Fruit fly (Drosophila melanogaster): ENCODE measurements around the gene Gal.

Gene Gal

dm6 chr2L:6045972-6046718, 39.5 kb upstream of the Gal start, which contains the start of gene Pfas (continued):
- TF ChIP-seq knrl (GFP tag; IDR thresholded peaks at IDR 0.05; ENCODE audit: partially characterized antibody), result no peak
- TF ChIP-seq cas (GFP tag; IDR thresholded peaks at IDR 0.05), result no peak
- TF ChIP-seq Eip74EF (GFP tag; optimal IDR thresholded peaks at IDR 0.05), result no peak
- no peak for TF ChIP-seq Hr39 (optimal IDR thresholded peaks at IDR 0.05)
- peak; percentile 16 for TF ChIP-seq CG14710 (tag; optimal IDR thresholded peaks at IDR 0.05)
- TF ChIP-seq CG6272 (GFP tag; IDR thresholded peaks at IDR 0.05), result no peak
- TF ChIP-seq sug (tag; optimal IDR thresholded peaks at IDR 0.05), result peak; percentile 68
- no peak for TF ChIP-seq Taf1 (GFP tag; IDR thresholded peaks at IDR 0.05)
- TF ChIP-seq CG18599 (GFP tag; optimal IDR thresholded peaks at IDR 0.05), result no peak
- TF ChIP-seq gsb (GFP tag; IDR thresholded peaks at IDR 0.05), result no peak
- TF ChIP-seq slbo (GFP tag; IDR thresholded peaks at IDR 0.05), result peak; percentile 65
- no peak for TF ChIP-seq Sry-β (GFP tag; optimal IDR thresholded peaks at IDR 0.05)
- no peak for TF ChIP-seq CG6854 (GFP tag; optimal IDR thresholded peaks at IDR 0.05)
- TF ChIP-seq dmrt99B (tag; optimal IDR thresholded peaks at IDR 0.05), result no peak
- TF ChIP-seq zf30C (GFP tag; optimal IDR thresholded peaks at IDR 0.05), result no peak
- TF ChIP-seq ci (GFP tag; IDR thresholded peaks at IDR 0.05), result peak; percentile 78; the same call in 2 of the 3 replicates
- TF ChIP-seq Ets97D (GFP tag; optimal IDR thresholded peaks at IDR 0.05), result peak; percentile 33
- TF ChIP-seq CG9932 (GFP tag; IDR thresholded peaks at IDR 0.05), result peak; percentile 68
- no peak for TF ChIP-seq so (GFP tag; IDR thresholded peaks at IDR 0.05)
- TF ChIP-seq inv (GFP tag; IDR thresholded peaks at IDR 0.05; ENCODE audit: partially characterized antibody), result no peak
- no peak for TF ChIP-seq da (GFP tag; optimal IDR thresholded peaks at IDR 0.05)
- no peak for TF ChIP-seq pfk (GFP tag; optimal IDR thresholded peaks at IDR 0.05)
- TF ChIP-seq CG9215 (GFP tag; IDR thresholded peaks at IDR 0.05), result peak; percentile 23; the same call in 1 of the 2 replicates
- no peak for TF ChIP-seq luna (GFP tag; optimal IDR thresholded peaks at IDR 0.05)
- peak; percentile 41 for TF ChIP-seq CG10209 (GFP tag; optimal IDR thresholded peaks at IDR 0.05)
- TF ChIP-seq ssp (GFP tag; IDR thresholded peaks at IDR 0.05), result no peak
- peak; percentile 31 for TF ChIP-seq CG9817 (tag; optimal IDR thresholded peaks at IDR 0.05)
- no peak for TF ChIP-seq CG14965 (GFP tag; optimal IDR thresholded peaks at IDR 0.05; ENCODE audit: borderline replicate concordance)
- TF ChIP-seq rib (GFP tag; IDR thresholded peaks at IDR 0.05), result peak; percentile 53
- no peak for TF ChIP-seq CG16863 (GFP tag; optimal IDR thresholded peaks at IDR 0.05)
- TF ChIP-seq bowl (GFP tag; IDR thresholded peaks at IDR 0.05), result no peak
- TF ChIP-seq hbn (GFP tag; IDR thresholded peaks at IDR 0.05; ENCODE audit: partially characterized antibody), result no peak
- peak; percentile 39; the same call in 1 of the 2 replicates for TF ChIP-seq Ada2b (GFP tag; IDR thresholded peaks at IDR 0.05)
- TF ChIP-seq BEAF-32 (GFP tag; optimal IDR thresholded peaks at IDR 0.05), result no peak
- TF ChIP-seq CG17802 (tag; optimal IDR thresholded peaks at IDR 0.05), result no peak
- TF ChIP-seq CG15011 (GFP tag; optimal IDR thresholded peaks at IDR 0.05), result no peak
- no peak for TF ChIP-seq CG5245 (GFP tag; optimal IDR thresholded peaks at IDR 0.05)
- TF ChIP-seq Sin3A (optimal IDR thresholded peaks at IDR 0.05), result no peak
- TF ChIP-seq Antp (GFP tag; optimal IDR thresholded peaks at IDR 0.05), result peak; percentile 38
- TF ChIP-seq dan (GFP tag; IDR thresholded peaks at IDR 0.05), result no peak
- TF ChIP-seq CG12219 (GFP tag; optimal IDR thresholded peaks at IDR 0.05), result no peak
- no peak for TF ChIP-seq wor (GFP tag; IDR thresholded peaks at IDR 0.05)

Data from whole organism, embryonic.